Worm (Caenorhabditis elegans): ENCODE results near the gene F54C8.7.

ce11 chrIII:9433576-9434107 lies 20.2 kb downstream of the F54C8.7 start, which contains the start of gene cpar-1:
- TF ChIP-seq ets-7 (tag; optimal IDR thresholded peaks at IDR 0.05): no peak
- no peak for TF ChIP-seq ama-1 (optimal IDR thresholded peaks at IDR 0.05)
- no peak for TF ChIP-seq hmbx-1 (tag; optimal IDR thresholded peaks at IDR 0.05)
- TF ChIP-seq scrt-1 (GFP tag; IDR thresholded peaks at IDR 0.05): no peak
- TF ChIP-seq hmg-4 (GFP tag; optimal IDR thresholded peaks at IDR 0.05): no peak
- no peak for TF ChIP-seq tbx-37 (GFP tag; conservative IDR thresholded peaks at IDR 0.05)
- TF ChIP-seq B0310.2 (tag; optimal IDR thresholded peaks at IDR 0.05): no peak
- TF ChIP-seq flt-1 (GFP tag; IDR thresholded peaks at IDR 0.05): no peak
- no peak for TF ChIP-seq ceh-13 (GFP tag; optimal IDR thresholded peaks at IDR 0.05)
- no peak for TF ChIP-seq tra-4 (tag; optimal IDR thresholded peaks at IDR 0.05)
- TF ChIP-seq aly-1 (tag; optimal IDR thresholded peaks at IDR 0.05): no peak
- TF ChIP-seq F13C5.2 (tag; optimal IDR thresholded peaks at IDR 0.05): no peak
- TF ChIP-seq sea-1 (GFP tag; conservative IDR thresholded peaks at IDR 0.05): no peak
- TF ChIP-seq tbx-11 (GFP tag; IDR thresholded peaks at IDR 0.05): no peak
